Worm (Caenorhabditis elegans) whole organism, mixed stage, embryonic: ENCODE measurements around the gene C50D2.2.

ENCODE experiments used
- ceh-39 ChIP-seq: fragments of 150-350 bp; optimal IDR thresholded peaks from 2 replicates; lab custom pipeline; 2014; ENCODE audit warnings: missing biosample characterization, missing genetic modification characterization
- ceh-83 ChIP-seq: fragments of 200-800 bp; sonication (Bioruptor generic); optimal IDR thresholded peaks from 2 replicates; lab custom pipeline; 2018; ENCODE audit warnings: mild to moderate bottlenecking, missing genetic modification characterization, missing compliant biosample characterization
- elt-3 ChIP-seq: fragments of 150-350 bp; optimal IDR thresholded peaks from 2 replicates; lab custom pipeline; 2014; ENCODE audit warnings: missing biosample characterization, missing genetic modification characterization
- nhr-237 ChIP-seq: fragments of 150-350 bp; optimal IDR thresholded peaks from 2 replicates; lab custom pipeline; 2014; ENCODE audit warnings: missing biosample characterization, missing genetic modification characterization
- sem-2 ChIP-seq: fragments of 200-800 bp; sonication (Bioruptor generic); optimal IDR thresholded peaks from 2 replicates; lab custom pipeline; 2018; ENCODE audit warnings: mild to moderate bottlenecking, missing genetic modification characterization, missing compliant biosample characterization

DNA sequence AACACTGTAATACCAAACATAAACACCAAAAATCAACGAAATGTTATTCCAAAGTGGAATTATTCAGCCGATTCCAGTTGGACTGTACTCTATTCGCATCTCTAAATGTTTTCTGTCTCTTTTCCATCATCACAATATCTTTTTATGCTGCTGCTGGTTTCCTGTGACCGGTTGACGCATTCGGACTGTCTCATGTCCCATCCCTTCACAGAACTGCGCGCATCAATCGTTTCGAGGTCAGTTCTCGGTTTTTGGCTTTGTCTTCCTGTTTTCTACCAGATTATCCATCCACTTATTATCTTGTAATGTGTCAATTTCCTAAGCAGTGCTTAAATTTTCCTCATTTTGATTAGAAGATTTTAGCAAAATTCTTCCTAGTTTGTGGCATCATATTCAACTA lies 48.9 kb upstream of the C50D2.2 start:
- TF ChIP-seq sem-2 (GFP tag; lab: Kevin White, UChicago) (no peak), nhr-237 (no peak), elt-3 (tag; lab: Kevin White, UChicago) (no peak), ceh-39 (tag; lab: Kevin White, UChicago) (no peak), ceh-83 (no peak)
